Fruit fly (Drosophila melanogaster): Measurements from ENCODE around the gene CG7131.

The CG7131 gene

DNA sequence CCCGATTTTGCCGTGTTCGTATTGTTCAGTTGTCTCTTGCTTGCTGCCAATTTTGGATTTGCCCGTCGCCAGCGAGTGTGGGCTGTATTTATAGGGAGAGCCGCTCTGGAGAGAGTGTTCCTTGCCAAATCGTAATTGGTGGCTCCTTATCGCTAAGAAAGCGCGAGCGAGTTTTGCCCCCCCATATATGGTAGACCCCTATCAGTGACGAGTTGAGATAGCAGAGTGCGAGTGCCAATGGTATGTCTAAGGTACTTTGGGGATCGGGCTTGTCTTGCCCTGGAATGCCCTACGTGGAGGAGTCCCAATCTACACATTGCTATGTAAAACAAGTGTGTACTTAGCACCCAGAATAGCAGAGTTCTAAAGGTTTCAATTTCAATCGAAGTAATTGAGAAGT, 9.1 kb downstream of the CG7131 start, which contains the start of gene CG7142 (continued):
- TF ChIP-seq CG18599 (GFP tag; optimal IDR thresholded peaks at IDR 0.05): peak; percentile 76
- no peak for TF ChIP-seq dpn (GFP tag; optimal IDR thresholded peaks at IDR 0.05)

DNA sequence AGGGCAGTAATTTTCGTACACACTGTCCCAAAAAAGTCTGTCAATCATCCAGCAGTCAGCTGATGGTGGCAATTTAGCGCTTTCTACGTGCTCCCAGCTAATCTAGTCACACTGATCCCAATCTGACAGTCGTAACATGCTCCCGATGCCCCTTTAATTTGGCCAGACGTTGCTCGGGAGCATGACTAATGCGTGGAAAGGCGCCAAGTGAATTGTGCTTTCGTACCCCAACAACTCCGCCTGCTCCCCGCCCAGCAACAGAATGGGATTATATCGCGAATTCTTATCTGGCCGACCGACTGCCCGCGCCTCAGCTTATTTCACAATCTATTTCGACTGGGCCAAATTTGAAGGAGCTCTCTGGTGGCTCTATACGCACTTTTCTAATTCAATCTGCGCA, 11.2 kb downstream of the CG7131 start:
- no peak for TF ChIP-seq Bgb (GFP tag; IDR thresholded peaks at IDR 0.05; ENCODE audit: partially characterized antibody)
- peak; percentile 9 for TF ChIP-seq mirr (GFP tag; optimal IDR thresholded peaks at IDR 0.05)
- TF ChIP-seq sug (tag; optimal IDR thresholded peaks at IDR 0.05): peak; percentile 50
- TF ChIP-seq Med (GFP tag): peak; percentile 54
- peak; percentile 13 for TF ChIP-seq exex (tag; optimal IDR thresholded peaks at IDR 0.05)
- no peak for TF ChIP-seq hth (optimal IDR thresholded peaks at IDR 0.05)

DNA sequence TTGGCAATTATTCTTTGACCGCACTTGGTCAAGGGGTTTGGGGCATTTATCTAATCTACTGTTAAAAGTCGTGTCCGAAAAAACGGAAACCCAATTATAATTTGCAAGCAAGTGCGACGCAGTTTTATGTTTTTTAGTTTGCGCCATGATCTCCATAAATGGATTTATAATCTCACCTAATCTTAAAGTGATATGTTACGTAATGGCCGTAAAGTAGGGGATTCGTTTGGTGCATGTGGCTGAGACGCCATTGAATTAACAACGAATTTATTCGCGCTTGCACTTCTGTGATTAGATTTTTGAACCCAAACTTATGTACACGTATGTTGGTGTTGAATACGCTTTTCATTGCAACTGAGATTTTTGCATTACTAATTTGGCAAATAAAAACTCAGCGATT, 11.9 kb downstream of the CG7131 start:
- TF ChIP-seq CG10274 (GFP tag; optimal IDR thresholded peaks at IDR 0.05) (peak; percentile 68), chinmo (GFP tag; IDR thresholded peaks at IDR 0.05; ENCODE audit: partially characterized antibody) (0 out of 4 replicates have a peak, but pooled peaks have one; percentile 9), Pdp1 (GFP tag; optimal IDR thresholded peaks at IDR 0.05) (peak in 1 of 2 experiments; percentile 87), ewg (GFP tag; optimal IDR thresholded peaks at IDR 0.05) (no peak)

DNA sequence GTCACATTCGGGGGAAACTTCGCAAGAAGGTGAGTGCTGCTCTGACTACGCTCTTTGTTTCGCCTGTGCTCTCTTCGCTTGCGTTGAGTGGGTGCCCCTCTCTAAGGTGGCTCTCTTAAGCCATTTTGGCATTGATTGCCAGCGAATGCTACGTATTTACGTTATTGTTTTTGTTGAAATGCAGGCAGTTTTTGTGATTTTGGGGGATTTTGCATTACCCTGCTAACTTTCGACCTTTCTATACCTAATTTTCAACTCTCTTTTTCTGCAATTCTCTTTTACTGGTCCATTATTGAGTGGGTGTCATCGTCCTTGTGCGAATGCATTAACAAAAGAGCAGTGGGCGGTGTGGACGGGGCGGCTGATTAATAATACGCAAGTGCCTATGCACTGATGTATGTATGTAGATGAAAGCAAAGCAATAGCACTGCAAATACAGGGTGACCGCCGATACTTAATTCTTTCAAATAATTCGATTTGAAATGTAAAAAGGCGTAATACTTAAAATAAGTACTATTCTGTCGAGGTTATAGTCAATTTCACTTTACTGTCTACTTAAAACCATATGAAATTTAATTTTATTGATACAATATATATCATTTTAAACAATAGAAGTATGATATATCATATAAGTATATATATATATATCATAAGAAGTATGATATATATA, 13.3 kb downstream of the CG7131 start:
- TF ChIP-seq gcm2 (GFP tag; optimal IDR thresholded peaks at IDR 0.05) (no peak), CG9437 (GFP tag; optimal IDR thresholded peaks at IDR 0.05) (peak; percentile 81), corto (GFP tag; optimal IDR thresholded peaks at IDR 0.05) (peak; percentile 1), CG43689 (GFP tag; IDR thresholded peaks at IDR 0.05) (no peak), HLH54F (GFP tag; optimal IDR thresholded peaks at IDR 0.05) (no peak), pros (GFP tag; optimal IDR thresholded peaks at IDR 0.05) (peak; percentile 76), Hr51 (GFP tag; optimal IDR thresholded peaks at IDR 0.05) (peak in 1 of 2 experiments; percentile 0), btn (GFP tag; optimal IDR thresholded peaks at IDR 0.05) (no peak), CG3163 (GFP tag; optimal IDR thresholded peaks at IDR 0.05) (peak; percentile 99), da (GFP tag; optimal IDR thresholded peaks at IDR 0.05) (no peak), chinmo (GFP tag; IDR thresholded peaks at IDR 0.05; ENCODE audit: partially characterized antibody) (peak; percentile 82; the same call in 2 of the 4 replicates), kah (GFP tag; optimal IDR thresholded peaks at IDR 0.05) (peak; percentile 34), CG14050 (GFP tag; IDR thresholded peaks at IDR 0.05) (no peak), trh (GFP tag; optimal IDR thresholded peaks at IDR 0.05) (no peak), CG8478 (optimal IDR thresholded peaks at IDR 0.05) (no peak), Drgx (GFP tag; IDR thresholded peaks at IDR 0.05) (peak; percentile 13; the same call in 1 of the 2 replicates), wek (GFP tag; optimal IDR thresholded peaks at IDR 0.05) (no peak), CHES-1-like (GFP tag; optimal IDR thresholded peaks at IDR 0.05) (no peak), sr (GFP tag; IDR thresholded peaks at IDR 0.05) (peak; percentile 63; the same call in 2 of the 3 replicates), CG13775 (GFP tag; optimal IDR thresholded peaks at IDR 0.05) (no peak), fu2 (GFP tag; optimal IDR thresholded peaks at IDR 0.05) (no peak), jing (GFP tag; optimal IDR thresholded peaks at IDR 0.05) (no peak), zen2 (GFP tag; IDR thresholded peaks at IDR 0.05; ENCODE audit: partially characterized antibody) (peak; percentile 48; the same call in 1 of the 3 replicates), CG17612 (GFP tag; IDR thresholded peaks at IDR 0.05) (no peak), CG17385 (GFP tag; optimal IDR thresholded peaks at IDR 0.05) (peak; percentile 23), HmgD (GFP tag; optimal IDR thresholded peaks at IDR 0.05) (no peak), cas (GFP tag; IDR thresholded peaks at IDR 0.05) (no peak), Doc3 (GFP tag; IDR thresholded peaks at IDR 0.05; ENCODE audit: partially characterized antibody) (no peak), ci (GFP tag; IDR thresholded peaks at IDR 0.05) (0 out of 3 replicates have a peak, but pooled peaks have one; percentile 32), Optix (GFP tag; IDR thresholded peaks at IDR 0.05) (0 out of 3 replicates have a peak, but pooled peaks have one; percentile 12), CG2712 (tag; optimal IDR thresholded peaks at IDR 0.05) (peak; percentile 3), CG4730 (GFP tag; IDR thresholded peaks at IDR 0.05) (no peak), ttk (GFP tag; IDR thresholded peaks at IDR 0.05) (no peak), ems (GFP tag; optimal IDR thresholded peaks at IDR 0.05) (no peak)

All from whole organism, embryonic.